Worm (Caenorhabditis elegans) whole organism, late embryonic: ENCODE data around the gene fbxb-103.

ENCODE experiments used
- C08G9.2 ChIP-seq: sonication (generic microtip); optimal IDR thresholded peaks from 2 replicates; lab custom pipeline; 2016; ENCODE audit warnings: mild to moderate bottlenecking, missing genetic modification characterization, moderate library complexity, missing compliant biosample characterization
- C38D4.7 ChIP-seq: fragments of 200-800 bp; sonication (Bioruptor generic); optimal IDR thresholded peaks from 2 replicates; lab custom pipeline; 2018; ENCODE audit warnings: mild to moderate bottlenecking, missing genetic modification characterization, moderate library complexity, missing compliant biosample characterization
- F13H6.1 ChIP-seq: sonication (generic microtip); optimal IDR thresholded peaks from 2 replicates; lab custom pipeline; 2016; ENCODE audit warnings: missing genetic modification characterization, missing compliant biosample characterization
- K02D7.2 ChIP-seq: sonication (generic microtip); optimal IDR thresholded peaks from 2 replicates; lab custom pipeline; 2017; ENCODE audit warnings: mild to moderate bottlenecking, missing genetic modification characterization, missing compliant biosample characterization
- T23F11.4 ChIP-seq: fragments of 200-800 bp; sonication (Bioruptor generic); optimal IDR thresholded peaks from 2 replicates; lab custom pipeline; 2018; ENCODE audit warnings: mild to moderate bottlenecking, missing genetic modification characterization, missing compliant biosample characterization
- Y22D7AL.16 ChIP-seq: sonication (generic microtip); optimal IDR thresholded peaks from 2 replicates; lab custom pipeline; 2016; ENCODE audit warnings: missing genetic modification characterization, missing compliant biosample characterization
- ahr-1 ChIP-seq: sonication (generic microtip); optimal IDR thresholded peaks from 2 replicates; lab custom pipeline; 2016; ENCODE audit warnings: missing genetic modification characterization, missing compliant biosample characterization
- ama-1 ChIP-seq: fragments of 150-350 bp; optimal IDR thresholded peaks from 2 replicates; lab custom pipeline; 2014
- ceh-14 ChIP-seq: sonication (generic microtip); optimal IDR thresholded peaks from 2 replicates; lab custom pipeline; 2016; ENCODE audit warnings: missing genotype, missing genetic modification characterization, missing compliant biosample characterization
- ceh-2 ChIP-seq: sonication (generic microtip); optimal IDR thresholded peaks from 2 replicates; lab custom pipeline; 2016; ENCODE audit warnings: missing genotype, missing genetic modification characterization, missing compliant biosample characterization
- ceh-22 ChIP-seq: sonication (generic microtip); optimal IDR thresholded peaks from 2 replicates; lab custom pipeline; 2017; ENCODE audit warnings: missing biosample characterization, missing genetic modification characterization
- ceh-24 ChIP-seq: sonication (generic microtip); optimal IDR thresholded peaks from 2 replicates; lab custom pipeline; 2016; ENCODE audit warnings: mild to moderate bottlenecking, missing genetic modification characterization, missing compliant biosample characterization
- ceh-30 ChIP-seq: fragments of 150-350 bp; optimal IDR thresholded peaks from 2 replicates; lab custom pipeline; 2014; ENCODE audit warnings: missing biosample characterization, missing genetic modification characterization
- ceh-34 ChIP-seq: sonication (generic microtip); optimal IDR thresholded peaks from 2 replicates; lab custom pipeline; 2016; ENCODE audit warnings: mild to moderate bottlenecking, missing genetic modification characterization, missing compliant biosample characterization
- ceh-45 ChIP-seq: fragments of 200-800 bp; sonication (Bioruptor generic); IDR thresholded peaks from 2 replicates; pipeline ENCODE4 v1.3.6; 2022; ENCODE audit warnings: missing genetic modification reagents, missing genetic modification characterization, missing compliant biosample characterization
- ceh-48 ChIP-seq: sonication (generic microtip); optimal IDR thresholded peaks from 2 replicates; lab custom pipeline; 2016; ENCODE audit warnings: missing genetic modification characterization, inconsistent platforms, missing compliant biosample characterization
- ceh-6 ChIP-seq: fragments of 200-800 bp; sonication (Bioruptor generic); optimal IDR thresholded peaks from 2 replicates; lab custom pipeline; 2018; ENCODE audit warnings: mild to moderate bottlenecking, missing genetic modification characterization, missing compliant biosample characterization
- ceh-9 ChIP-seq: sonication (generic microtip); optimal IDR thresholded peaks from 2 replicates; lab custom pipeline; 2016; ENCODE audit warnings: mild to moderate bottlenecking, missing genetic modification characterization, inconsistent platforms, missing compliant biosample characterization
- dmd-4 ChIP-seq: sonication (generic microtip); optimal IDR thresholded peaks from 2 replicates; lab custom pipeline; 2016; ENCODE audit warnings: borderline replicate concordance, missing genetic modification characterization, missing compliant biosample characterization
- elt-4 ChIP-seq: sonication (generic microtip); optimal IDR thresholded peaks from 2 replicates; lab custom pipeline; 2016; ENCODE audit warnings: missing genetic modification characterization, missing compliant biosample characterization
- ets-4 ChIP-seq: sonication (generic microtip); optimal IDR thresholded peaks from 2 replicates; lab custom pipeline; 2016; ENCODE audit warnings: missing genetic modification characterization, missing compliant biosample characterization
- eyg-1 ChIP-seq: sonication (generic microtip); optimal IDR thresholded peaks from 2 replicates; lab custom pipeline; 2016; ENCODE audit warnings: missing genotype, missing genetic modification characterization, missing compliant biosample characterization
- fax-1 ChIP-seq: sonication (generic microtip); optimal IDR thresholded peaks from 2 replicates; lab custom pipeline; 2016; ENCODE audit warnings: missing genotype, missing genetic modification characterization, missing compliant biosample characterization
- fkh-10 ChIP-seq: fragments of 150-350 bp; optimal IDR thresholded peaks from 2 replicates; lab custom pipeline; 2014; ENCODE audit warnings: missing biosample characterization, missing genetic modification reagents, missing genetic modification characterization
- fkh-6 ChIP-seq: sonication (generic microtip); optimal IDR thresholded peaks from 2 replicates; lab custom pipeline; 2016; ENCODE audit warnings: missing genetic modification characterization, missing compliant biosample characterization
- gmeb-2 ChIP-seq: sonication (generic microtip); optimal IDR thresholded peaks from 2 replicates; lab custom pipeline; 2016; ENCODE audit warnings: missing genetic modification characterization, inconsistent platforms, missing compliant biosample characterization
- hlh-15 ChIP-seq: sonication (generic microtip); optimal IDR thresholded peaks from 2 replicates; lab custom pipeline; 2016; ENCODE audit warnings: missing genetic modification characterization, missing compliant biosample characterization
- hlh-30 ChIP-seq: sonication (generic microtip); optimal IDR thresholded peaks from 2 replicates; lab custom pipeline; 2017; ENCODE audit warnings: antibody characterized with exemption, missing genetic modification characterization, missing compliant biosample characterization; ENCODE audit not compliant: insufficient read depth
- hlh-6 ChIP-seq: sonication (generic microtip); optimal IDR thresholded peaks from 2 replicates; lab custom pipeline; 2016; ENCODE audit warnings: missing genotype, missing genetic modification characterization, missing compliant biosample characterization
- hlh-8 ChIP-seq: sonication (generic microtip); optimal IDR thresholded peaks from 2 replicates; lab custom pipeline; 2016; ENCODE audit warnings: missing genotype, missing genetic modification characterization, missing compliant biosample characterization
- madf-2 ChIP-seq: sonication (generic microtip); optimal IDR thresholded peaks from 2 replicates; lab custom pipeline; 2017; ENCODE audit warnings: missing genetic modification characterization, missing compliant biosample characterization
- mec-3 ChIP-seq: sonication (generic microtip); optimal IDR thresholded peaks from 2 replicates; lab custom pipeline; 2016; ENCODE audit warnings: borderline replicate concordance, missing genetic modification characterization, missing compliant biosample characterization
- nfya-1 ChIP-seq: sonication (generic microtip); optimal IDR thresholded peaks from 2 replicates; lab custom pipeline; 2017; ENCODE audit warnings: missing genetic modification characterization, mild to moderate bottlenecking, missing compliant biosample characterization, antibody characterized with exemption, moderate library complexity
- nhr-232 ChIP-seq: sonication (generic microtip); optimal IDR thresholded peaks from 2 replicates; lab custom pipeline; 2016; ENCODE audit warnings: missing genetic modification characterization, missing compliant biosample characterization
- odd-2 ChIP-seq: sonication (generic microtip); optimal IDR thresholded peaks from 2 replicates; lab custom pipeline; 2017; ENCODE audit warnings: antibody characterized with exemption, mild to moderate bottlenecking, missing genetic modification characterization, missing compliant biosample characterization
- pha-2 ChIP-seq: sonication (generic microtip); optimal IDR thresholded peaks from 2 replicates; lab custom pipeline; 2017; ENCODE audit warnings: mild to moderate bottlenecking, missing genetic modification characterization, missing compliant biosample characterization
- pha-4 ChIP-seq: fragments of 150-350 bp; optimal IDR thresholded peaks from 2 replicates; lab custom pipeline; 2018; ENCODE audit warnings: missing biosample characterization, missing genetic modification reagents, missing genetic modification characterization
- pqm-1 ChIP-seq: sonication (generic microtip); optimal IDR thresholded peaks from 2 replicates; lab custom pipeline; 2016; ENCODE audit warnings: missing genetic modification characterization, missing compliant biosample characterization
- pros-1 ChIP-seq: fragments of 150-350 bp; optimal IDR thresholded peaks from 2 replicates; lab custom pipeline; 2014; ENCODE audit warnings: missing biosample characterization, missing genetic modification reagents, missing genetic modification characterization
- ref-2 ChIP-seq: sonication (generic microtip); optimal IDR thresholded peaks from 2 replicates; lab custom pipeline; 2016; ENCODE audit warnings: missing genetic modification characterization, missing compliant biosample characterization
- rnt-1 ChIP-seq: sonication (generic microtip); optimal IDR thresholded peaks from 2 replicates; lab custom pipeline; 2016; ENCODE audit warnings: missing genetic modification characterization, missing compliant biosample characterization
- sox-2 ChIP-seq: fragments of 200-800 bp; sonication (Bioruptor generic); IDR thresholded peaks from 2 replicates; pipeline ENCODE4 v1.3.6; 2022; ENCODE audit warnings: missing genetic modification reagents, missing genetic modification characterization, missing compliant biosample characterization
- sox-4 ChIP-seq: sonication (generic microtip); optimal IDR thresholded peaks from 2 replicates; lab custom pipeline; 2017; ENCODE audit warnings: mild to moderate bottlenecking, missing genetic modification characterization, inconsistent platforms, missing compliant biosample characterization
- syd-9 ChIP-seq: sonication (generic microtip); optimal IDR thresholded peaks from 2 replicates; lab custom pipeline; 2016; ENCODE audit warnings: mild to moderate bottlenecking, missing genetic modification characterization, moderate library complexity, missing compliant biosample characterization
- tbx-2 ChIP-seq: sonication (generic microtip); optimal IDR thresholded peaks from 2 replicates; lab custom pipeline; 2016; ENCODE audit warnings: missing genetic modification characterization, missing compliant biosample characterization
- unc-55 ChIP-seq: sonication (generic microtip); optimal IDR thresholded peaks from 2 replicates; lab custom pipeline; 2017; ENCODE audit warnings: missing biosample characterization, missing genetic modification reagents, missing genetic modification characterization
- unc-86 ChIP-seq: sonication (generic microtip); optimal IDR thresholded peaks from 2 replicates; lab custom pipeline; 2016; ENCODE audit warnings: missing genetic modification characterization, missing compliant biosample characterization
- zip-5 ChIP-seq: sonication (generic microtip); optimal IDR thresholded peaks from 2 replicates; lab custom pipeline; 2016; ENCODE audit warnings: missing genetic modification characterization, missing compliant biosample characterization
- ztf-16 ChIP-seq: sonication (generic microtip); optimal IDR thresholded peaks from 2 replicates; lab custom pipeline; 2017; ENCODE audit warnings: missing genetic modification characterization, missing compliant biosample characterization

Gene fbxb-103

ce11 chrII:3891124-3891523 lies 15.8 kb upstream of the fbxb-103 start, which contains the start of gene F53C3.8:
Gene F53C3.8, plus strand, starts transcription at chrII:3891424.
- TF ChIP-seq C08G9.2 (tag; lab: Kevin White, UChicago): no peak
- no peak for TF ChIP-seq nhr-232
- TF ChIP-seq ceh-9 (tag; lab: Kevin White, UChicago): no peak
- TF ChIP-seq zip-5 (tag; lab: Kevin White, UChicago): no peak
- TF ChIP-seq C38D4.7: no peak
- TF ChIP-seq ceh-2: no peak
- no peak for TF ChIP-seq pqm-1 (tag; lab: Kevin White, UChicago)
- TF ChIP-seq F13H6.1 (tag; lab: Kevin White, UChicago): no peak
- TF ChIP-seq ama-1 (lab: Kevin White, UChicago): no peak
- TF ChIP-seq pros-1 (tag; lab: Kevin White, UChicago): no peak
- TF ChIP-seq hlh-8 (tag; lab: Kevin White, UChicago): no peak
- no peak for TF ChIP-seq hlh-6 (tag; lab: Kevin White, UChicago)
- no peak for TF ChIP-seq Y22D7AL.16 (tag; lab: Kevin White, UChicago)
- no peak for TF ChIP-seq tbx-2 (tag; lab: Kevin White, UChicago)
- TF ChIP-seq fkh-10 (GFP tag; lab: Kevin White, UChicago): no peak
- TF ChIP-seq syd-9 (tag; lab: Kevin White, UChicago): no peak
- TF ChIP-seq ceh-30 (tag; lab: Kevin White, UChicago): no peak
- TF ChIP-seq odd-2: no peak
- TF ChIP-seq ztf-16: no peak

DNA sequence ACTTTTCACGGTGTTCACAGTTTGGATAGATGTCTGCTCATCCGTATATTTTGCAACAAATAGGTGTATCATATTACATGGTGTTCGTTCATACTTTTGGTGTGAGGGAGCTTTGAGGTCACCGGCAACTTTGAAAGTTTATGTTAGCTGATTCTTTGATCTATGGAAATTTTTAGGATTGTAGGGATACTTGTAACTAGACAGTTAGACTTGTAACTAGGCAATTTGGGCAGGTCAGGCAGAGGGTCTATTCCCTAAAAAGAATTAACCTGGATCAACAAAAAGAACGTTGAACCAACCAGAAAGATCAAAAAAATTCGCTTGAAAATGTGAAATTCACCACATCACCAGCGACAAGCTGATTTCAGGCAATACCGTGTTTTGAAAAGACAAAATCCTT lies 13.0 kb upstream of the fbxb-103 start:
- TF ChIP-seq fax-1 (tag; lab: Kevin White, UChicago) (no peak), unc-86 (tag; lab: Kevin White, UChicago) (no peak)

- TF ChIP-seq ceh-45 (GFP tag; lab: Robert Waterston, UW) (no peak), ceh-24 (no peak)
- TF ChIP-seq, all 69 proteins: peak for 0
Measured at ce11 chrII:3894755-3895154, 12.2 kb upstream of the fbxb-103 start, which contains the start of gene F53C3.7. Gene F53C3.7, plus strand, starts transcription at chrII:3895055.

ce11 chrII:3896920-3897319 lies 10.0 kb upstream of the fbxb-103 start:
- TF ChIP-seq ceh-14 (tag; lab: Kevin White, UChicago) (no peak), nfya-1 (tag; lab: Kevin White, UChicago) (peak; percentile 66), unc-55 (GFP tag; lab: Kevin White, UChicago) (peak; percentile 27), gmeb-2 (no peak), madf-2 (tag; lab: Kevin White, UChicago) (no peak), K02D7.2 (tag; lab: Kevin White, UChicago) (no peak), ceh-30 (tag; lab: Kevin White, UChicago) (no peak), fkh-6 (tag; lab: Kevin White, UChicago) (no peak), ceh-48 (peak; percentile 10), fkh-10 (GFP tag; lab: Kevin White, UChicago) (no peak), T23F11.4 (GFP tag; lab: Kevin White, UChicago) (no peak), ceh-22 (tag; lab: Kevin White, UChicago) (no peak), rnt-1 (no peak), F13H6.1 (tag; lab: Kevin White, UChicago) (peak; percentile 17), ceh-6 (GFP tag; lab: Kevin White, UChicago) (no peak), sox-4 (tag; lab: Kevin White, UChicago) (no peak), sox-2 (GFP tag; lab: Robert Waterston, UW) (peak; percentile 61), ref-2 (peak; percentile 20), pha-2 (tag; lab: Kevin White, UChicago) (no peak), mec-3 (tag; lab: Kevin White, UChicago) (no peak), ahr-1 (tag; lab: Kevin White, UChicago) (no peak), pha-4 (no peak), hlh-30 (tag; lab: Kevin White, UChicago) (peak; percentile 18), ztf-16 (no peak), hlh-15 (tag; lab: Kevin White, UChicago) (no peak), eyg-1 (no peak), ets-4 (peak; percentile 32), ceh-45 (GFP tag; lab: Robert Waterston, UW) (no peak), dmd-4 (no peak), ceh-34 (tag; lab: Kevin White, UChicago) (peak; percentile 16), elt-4 (tag; lab: Kevin White, UChicago) (no peak), pros-1 (tag; lab: Kevin White, UChicago) (no peak)
